Fruit fly (Drosophila melanogaster) whole organism, prepupa: ENCODE results near the gene CG32263.

Experiments used
- Blimp-1 ChIP-seq: fragments of 200-800 bp; sonication (Bioruptor generic); optimal IDR thresholded peaks from 3 replicates; lab custom pipeline; 2017; ENCODE audit warnings: missing biosample characterization, missing genetic modification characterization, mild to moderate bottlenecking, moderate library complexity, missing genetic modification reagents
- CG10669 ChIP-seq: fragments of 200-800 bp; sonication (Bioruptor generic); optimal IDR thresholded peaks from 3 replicates; lab custom pipeline; 2018; ENCODE audit warnings: missing biosample characterization, mild to moderate bottlenecking, missing genetic modification characterization, moderate library complexity
- CG11294 ChIP-seq: fragments of 200-800 bp; sonication (Bioruptor generic); IDR thresholded peaks from 2 replicates; pipeline ENCODE4 v1.3.6; 2022; ENCODE audit warnings: missing biosample characterization, missing genetic modification characterization
- CG11762 ChIP-seq: fragments of 200-800 bp; sonication (Bioruptor generic); optimal IDR thresholded peaks from 3 replicates; lab custom pipeline; 2016; ENCODE audit warnings: missing biosample characterization, missing genetic modification characterization; ENCODE audit not compliant: insufficient read depth
- CG11902 ChIP-seq: fragments of 200-800 bp; sonication (Bioruptor generic); optimal IDR thresholded peaks from 3 replicates; lab custom pipeline; 2016; ENCODE audit warnings: missing biosample characterization, missing genetic modification characterization
- CG15336 ChIP-seq: fragments of 200-800 bp; sonication (Bioruptor generic); IDR thresholded peaks from 2 replicates; pipeline ENCODE4 v1.3.6; 2022; ENCODE audit warnings: missing biosample characterization, missing genetic modification characterization
- CG1621 ChIP-seq: fragments of 200-800 bp; sonication (Bioruptor generic); optimal IDR thresholded peaks from 3 replicates; lab custom pipeline; 2018; ENCODE audit warnings: missing biosample characterization, mild to moderate bottlenecking, missing genetic modification characterization
- CG31627 ChIP-seq: fragments of 200-800 bp; sonication (Bioruptor generic); optimal IDR thresholded peaks from 3 replicates; lab custom pipeline; 2016; ENCODE audit warnings: missing biosample characterization, missing genetic modification characterization
- CG34406 ChIP-seq: fragments of 200-800 bp; sonication (Bioruptor generic); optimal IDR thresholded peaks from 3 replicates; lab custom pipeline; 2016; ENCODE audit warnings: missing biosample characterization, missing genetic modification characterization
- CG4318 ChIP-seq: fragments of 200-800 bp; sonication (Bioruptor generic); optimal IDR thresholded peaks from 3 replicates; lab custom pipeline; 2017; ENCODE audit warnings: missing biosample characterization, mild to moderate bottlenecking, missing genetic modification characterization
- CG6163 ChIP-seq: fragments of 200-800 bp; sonication (Bioruptor generic); IDR thresholded peaks from 3 replicates; pipeline ENCODE4 v1.3.6; 2022; ENCODE audit warnings: missing biosample characterization, missing genetic modification characterization
- CG6276 ChIP-seq: fragments of 200-800 bp; sonication (Bioruptor generic); optimal IDR thresholded peaks from 2 replicates; lab custom pipeline; 2017; ENCODE audit warnings: missing biosample characterization, mild to moderate bottlenecking, missing genetic modification characterization
- CG6792 ChIP-seq: fragments of 200-800 bp; sonication (Bioruptor generic); optimal IDR thresholded peaks from 3 replicates; lab custom pipeline; 2016; ENCODE audit warnings: missing biosample characterization, missing genetic modification characterization
- CG6808 ChIP-seq: fragments of 200-800 bp; sonication (Bioruptor generic); optimal IDR thresholded peaks from 3 replicates; lab custom pipeline; 2017; ENCODE audit warnings: missing biosample characterization, missing genetic modification characterization, mild to moderate bottlenecking, moderate library complexity, missing genetic modification reagents
- CG6854 ChIP-seq: fragments of 200-800 bp; sonication (Bioruptor generic); optimal IDR thresholded peaks from 2 replicates; lab custom pipeline; 2017; ENCODE audit warnings: missing biosample characterization, mild to moderate bottlenecking, missing genetic modification characterization
- CG7368 ChIP-seq: fragments of 200-800 bp; sonication (Bioruptor generic); optimal IDR thresholded peaks from 3 replicates; lab custom pipeline; 2016; ENCODE audit warnings: missing biosample characterization, missing genetic modification characterization
- CG8319 ChIP-seq: fragments of 200-800 bp; sonication (Bioruptor generic); optimal IDR thresholded peaks from 3 replicates; lab custom pipeline; 2016; ENCODE audit warnings: missing biosample characterization, missing genetic modification characterization
- CG8632 ChIP-seq: fragments of 200-800 bp; sonication (Bioruptor generic); optimal IDR thresholded peaks from 3 replicates; lab custom pipeline; 2016; ENCODE audit warnings: missing biosample characterization, missing genetic modification characterization
- CG9139 ChIP-seq: fragments of 200-800 bp; sonication (Bioruptor generic); optimal IDR thresholded peaks from 3 replicates; lab custom pipeline; 2017; ENCODE audit warnings: missing biosample characterization, mild to moderate bottlenecking, missing genetic modification characterization
- Eip78C ChIP-seq: fragments of 200-800 bp; sonication (Bioruptor generic); peaks from one replicate; lab custom pipeline; 2016; ENCODE audit warnings: missing biosample characterization, missing genetic modification characterization
- Eip93F ChIP-seq: fragments of 200-800 bp; sonication (Bioruptor generic); optimal IDR thresholded peaks from 2 replicates; lab custom pipeline; 2016; ENCODE audit warnings: missing biosample characterization, mild to moderate bottlenecking, missing genetic modification characterization
- Ets21C ChIP-seq: fragments of 200-800 bp; sonication (Bioruptor generic); optimal IDR thresholded peaks from 3 replicates; lab custom pipeline; 2016; ENCODE audit warnings: missing biosample characterization, missing genetic modification characterization
- Ets96B ChIP-seq: fragments of 200-800 bp; optimal IDR thresholded peaks from 2 replicates; lab custom pipeline; 2019; ENCODE audit warnings: missing biosample characterization, mild to moderate bottlenecking, missing genetic modification characterization, moderate library complexity
- Hr38 ChIP-seq: sonication (Bioruptor generic); optimal IDR thresholded peaks from 2 replicates; lab custom pipeline; 2016; ENCODE audit warnings: missing biosample characterization, missing genetic modification characterization
- Hr39 ChIP-seq: fragments of 200-800 bp; sonication (Bioruptor generic); optimal IDR thresholded peaks from 2 replicates; lab custom pipeline; 2016; ENCODE audit warnings: missing biosample characterization, missing genetic modification characterization
- OdsH ChIP-seq: fragments of 200-800 bp; sonication (Bioruptor generic); optimal IDR thresholded peaks from 3 replicates; lab custom pipeline; 2016; ENCODE audit warnings: missing biosample characterization, missing genetic modification characterization
- Smox ChIP-seq: fragments of 200-800 bp; sonication (Bioruptor generic); optimal IDR thresholded peaks from 3 replicates; lab custom pipeline; 2016; ENCODE audit warnings: missing biosample characterization, missing genetic modification characterization
- Sox102F ChIP-seq: fragments of 200-800 bp; sonication (Bioruptor generic); optimal IDR thresholded peaks from 2 replicates; lab custom pipeline; 2016; ENCODE audit warnings: missing biosample characterization, mild to moderate bottlenecking, missing genetic modification characterization
- Sox15 ChIP-seq: fragments of 200-800 bp; sonication (Bioruptor generic); optimal IDR thresholded peaks from 3 replicates; lab custom pipeline; 2016; ENCODE audit warnings: missing biosample characterization, missing genetic modification characterization
- acj6 ChIP-seq: fragments of 200-800 bp; sonication (Bioruptor generic); optimal IDR thresholded peaks from 3 replicates; lab custom pipeline; 2016; ENCODE audit warnings: missing biosample characterization, missing genetic modification characterization
- cyc ChIP-seq: fragments of 200-800 bp; sonication (Bioruptor generic); optimal IDR thresholded peaks from 3 replicates; lab custom pipeline; 2016; ENCODE audit warnings: missing biosample characterization, missing genetic modification characterization
- dac ChIP-seq: fragments of 200-800 bp; sonication (Bioruptor generic); optimal IDR thresholded peaks from 2 replicates; lab custom pipeline; 2017; ENCODE audit warnings: missing biosample characterization, mild to moderate bottlenecking, missing genetic modification characterization
- dsx ChIP-seq: fragments of 200-800 bp; optimal IDR thresholded peaks from 3 replicates; lab custom pipeline; 2019; ENCODE audit warnings: missing biosample characterization, mild to moderate bottlenecking, missing genetic modification characterization, moderate library complexity; ENCODE audit not compliant: poor library complexity, severe bottlenecking
- eg ChIP-seq: fragments of 200-800 bp; sonication (Bioruptor generic); IDR thresholded peaks from 3 replicates; pipeline ENCODE4 v1.3.6; 2022; ENCODE audit warnings: missing biosample characterization, missing genetic modification characterization
- esn ChIP-seq: fragments of 200-800 bp; sonication (Bioruptor generic); optimal IDR thresholded peaks from 2 replicates; lab custom pipeline; 2016; ENCODE audit warnings: missing biosample characterization, mild to moderate bottlenecking, missing genetic modification characterization, moderate library complexity
- fd85E ChIP-seq: fragments of 200-800 bp; sonication (Bioruptor generic); optimal IDR thresholded peaks from 3 replicates; lab custom pipeline; 2016; ENCODE audit warnings: missing biosample characterization, missing genetic modification characterization
- spab ChIP-seq: fragments of 200-800 bp; sonication (Bioruptor generic); optimal IDR thresholded peaks from 2 replicates; lab custom pipeline; 2017; ENCODE audit warnings: missing biosample characterization, mild to moderate bottlenecking, missing genetic modification characterization, missing genetic modification reagents
- svp ChIP-seq: fragments of 200-800 bp; sonication (Bioruptor generic); peaks from one replicate; lab custom pipeline; 2016; ENCODE audit warnings: missing biosample characterization, missing genetic modification characterization
- vri ChIP-seq: fragments of 200-800 bp; sonication (Bioruptor generic); optimal IDR thresholded peaks from 3 replicates; lab custom pipeline; 2016; ENCODE audit warnings: missing biosample characterization, mild to moderate bottlenecking, missing genetic modification characterization

Gene CG32263

DNA sequence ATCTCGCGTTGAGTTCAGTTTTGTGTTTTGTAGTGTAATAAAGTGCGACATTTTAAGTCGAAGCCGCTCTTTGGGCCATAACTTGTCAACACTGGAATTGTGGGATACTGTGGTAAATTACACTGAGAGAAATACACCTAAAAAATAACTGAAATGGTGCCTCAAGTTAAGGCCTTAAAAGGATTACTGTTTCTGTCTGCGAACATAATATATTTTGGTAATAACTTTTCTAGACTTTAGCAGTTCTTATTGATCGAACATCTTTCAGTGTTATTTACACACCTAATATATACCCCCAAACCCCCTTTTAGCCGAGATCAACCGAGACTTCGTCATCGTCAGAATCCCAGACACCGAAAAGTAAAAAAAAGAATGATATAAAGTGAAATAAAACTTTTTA is 40.9 kb upstream of the CG32263 start (continued):
- peak; percentile 45 for TF ChIP-seq Sox102F (GFP tag; lab: Kevin White, UChicago)
- no peak for TF ChIP-seq fd85E
- TF ChIP-seq CG6276 (GFP tag; lab: Kevin White, UChicago): no peak
- peak; percentile 55 for TF ChIP-seq CG10669 (GFP tag; lab: Kevin White, UChicago)
- TF ChIP-seq svp (GFP tag; lab: Kevin White, UChicago): no peak
- no peak for TF ChIP-seq CG4318
- TF ChIP-seq eg (GFP tag; lab: Robert Waterston, UW): no peak
- TF ChIP-seq Ets96B: peak; percentile 58
- peak; percentile 17 for TF ChIP-seq CG8632 (GFP tag; lab: Kevin White, UChicago)
- TF ChIP-seq acj6: peak; percentile 31
- no peak for TF ChIP-seq dac (GFP tag; lab: Kevin White, UChicago)
- no peak for TF ChIP-seq vri (GFP tag; lab: Kevin White, UChicago)
- peak; percentile 47 for TF ChIP-seq CG6792 (GFP tag; lab: Kevin White, UChicago)
- no peak for TF ChIP-seq CG11762 (GFP tag; lab: Kevin White, UChicago)
- peak; percentile 49 for TF ChIP-seq CG1621 (tag; lab: Kevin White, UChicago)
- no peak for TF ChIP-seq CG9139
- TF ChIP-seq Sox15 (GFP tag; lab: Kevin White, UChicago): peak; percentile 29
- peak; percentile 59; the same call in 2 of the 3 replicates for TF ChIP-seq CG6163 (GFP tag; lab: Robert Waterston, UW)
- TF ChIP-seq Hr39 (GFP tag; lab: Kevin White, UChicago): peak; percentile 50
- peak; percentile 38 for TF ChIP-seq esn (GFP tag; lab: Kevin White, UChicago)
- TF ChIP-seq Smox (GFP tag; lab: Kevin White, UChicago): peak; percentile 1
- TF ChIP-seq cyc (GFP tag; lab: Kevin White, UChicago): peak; percentile 44

DNA sequence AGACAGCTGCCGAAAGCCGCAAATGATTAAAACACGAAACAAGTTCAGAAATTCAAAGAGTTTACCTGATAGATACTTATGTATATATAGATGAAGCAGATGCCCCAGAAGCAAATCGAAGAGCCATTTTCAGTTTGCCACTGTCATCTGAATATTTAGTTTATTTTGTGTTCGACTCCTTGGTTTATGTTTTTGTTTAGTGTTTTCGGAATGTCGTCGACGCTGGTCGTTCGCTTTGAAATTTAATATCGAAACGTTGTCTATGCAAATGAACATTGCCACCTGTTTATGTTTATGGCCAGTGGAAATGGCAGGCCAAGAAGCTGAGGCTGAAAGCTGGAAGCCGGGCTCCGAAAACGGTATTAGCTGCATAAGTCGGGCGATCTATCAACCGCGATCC is 40.1 kb upstream of the CG32263 start:
- TF ChIP-seq CG6808 (GFP tag; lab: Kevin White, UChicago) (no peak), Blimp-1 (no peak), CG4318 (no peak), CG31627 (no peak), CG11902 (no peak), CG11762 (GFP tag; lab: Kevin White, UChicago) (no peak), eg (GFP tag; lab: Robert Waterston, UW) (no peak), CG34406 (no peak), Eip93F (no peak), CG8319 (no peak), spab (GFP tag; lab: Kevin White, UChicago) (no peak), Eip78C (GFP tag; lab: Kevin White, UChicago) (no peak), OdsH (no peak), Hr38 (GFP tag; lab: Kevin White, UChicago) (no peak), dsx (GFP tag; lab: Kevin White, UChicago) (no peak), svp (GFP tag; lab: Kevin White, UChicago) (no peak), CG1621 (tag; lab: Kevin White, UChicago) (no peak), CG11294 (GFP tag; lab: Robert Waterston, UW) (no peak), CG6854 (no peak)

DNA sequence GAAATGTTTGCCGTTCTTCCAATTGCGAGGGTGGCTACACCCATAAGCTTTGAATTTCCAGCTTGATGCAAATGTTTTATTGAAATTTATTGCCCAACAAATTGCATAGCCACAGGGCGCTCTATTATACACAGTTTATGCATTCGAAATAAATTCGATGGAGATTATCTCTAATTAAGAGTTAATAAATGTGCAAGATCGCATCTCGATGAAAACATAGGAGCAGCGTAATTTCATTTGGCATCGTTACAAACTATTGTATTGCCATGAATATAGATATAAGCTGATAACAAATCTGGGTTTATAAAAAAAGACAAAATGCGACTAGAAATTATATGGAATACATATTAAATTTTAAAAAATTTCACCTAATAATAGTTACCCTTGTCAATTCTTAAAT is 39.6 kb upstream of the CG32263 start:
- TF ChIP-seq CG6276 (GFP tag; lab: Kevin White, UChicago) (no peak), CG15336 (GFP tag; lab: Robert Waterston, UW) (no peak), Ets21C (GFP tag; lab: Kevin White, UChicago) (no peak), Sox102F (GFP tag; lab: Kevin White, UChicago) (no peak), Eip78C (GFP tag; lab: Kevin White, UChicago) (no peak), CG10669 (GFP tag; lab: Kevin White, UChicago) (no peak), CG1621 (tag; lab: Kevin White, UChicago) (no peak), CG7368 (GFP tag; lab: Kevin White, UChicago) (no peak), CG4318 (no peak)
